Worm (Caenorhabditis elegans): ENCODE results near the gene T03F6.4.

Gene T03F6.4

ce11 chrIII:13434404-13434803 is 48.5 kb downstream of the T03F6.4 start, which contains the start of gene F45G2.7:
TSS of gene F45G2.7 (minus strand) at chrIII:13434504.
- TF ChIP-seq attf-3 (GFP tag; conservative IDR thresholded peaks at IDR 0.05) (no peak), egl-18 (GFP tag; IDR thresholded peaks at IDR 0.05) (no peak), F57C9.4 (tag; optimal IDR thresholded peaks at IDR 0.05) (no peak), him-1 (tag; optimal IDR thresholded peaks at IDR 0.05) (no peak), cebp-2 (GFP tag; IDR thresholded peaks at IDR 0.05) (no peak), rec-8 (tag; optimal IDR thresholded peaks at IDR 0.05) (no peak), die-1 (tag; optimal IDR thresholded peaks at IDR 0.05) (no peak), nfya-2 (GFP tag; IDR thresholded peaks at IDR 0.05) (no peak), snpc-1.1 (tag; optimal IDR thresholded peaks at IDR 0.05; ENCODE audit: insufficient read depth) (no peak)

ce11 chrIII:13435570-13435969 is 49.6 kb downstream of the T03F6.4 start, which contains the start of gene F45G2.8:
TSS of gene F45G2.8 (minus strand) at chrIII:13435670.
- TF ChIP-seq mes-4 (tag; optimal IDR thresholded peaks at IDR 0.05) (no peak), rcor-1 (GFP tag; IDR thresholded peaks at IDR 0.05) (no peak), tbx-9 (tag; optimal IDR thresholded peaks at IDR 0.05; ENCODE audit: borderline replicate concordance) (no peak), ceh-58 (GFP tag; IDR thresholded peaks at IDR 0.05) (no peak), B0261.1 (tag; optimal IDR thresholded peaks at IDR 0.05) (no peak), F57C9.4 (tag; optimal IDR thresholded peaks at IDR 0.05) (no peak), B0336.3 (GFP tag; IDR thresholded peaks at IDR 0.05) (no peak), T26A5.8 (tag; optimal IDR thresholded peaks at IDR 0.05) (no peak), dox-1 (GFP tag; IDR thresholded peaks at IDR 0.05) (no peak), rpc-1 (optimal IDR thresholded peaks at IDR 0.05) (no peak), rpc-1 (tag; optimal IDR thresholded peaks at IDR 0.05) (no peak)

- no peak for TF ChIP-seq ets-4 (GFP tag; optimal IDR thresholded peaks at IDR 0.05)
- no peak for TF ChIP-seq attf-3 (GFP tag; conservative IDR thresholded peaks at IDR 0.05)
- TF ChIP-seq attf-5 (GFP tag; optimal IDR thresholded peaks at IDR 0.05), result no peak
- TF ChIP-seq him-1 (tag; optimal IDR thresholded peaks at IDR 0.05), result no peak
These were observed 50.9 kb downstream of the T03F6.4 start, which contains the start of gene F45G2.9 for ce11 chrIII:13436843-13437242. TSS of gene F45G2.9 (minus strand) at chrIII:13436943.

All from whole organism, young adult.